Worm (Caenorhabditis elegans) whole organism, young adult: ENCODE measurements around the gene lron-13.

ENCODE experiments used
- F52B5.7 ChIP-seq: sonication (generic microtip); optimal IDR thresholded peaks from 2 replicates; lab custom pipeline; 2016; ENCODE audit warnings: mild to moderate bottlenecking, missing genetic modification characterization, missing compliant biosample characterization
- K12H6.12 ChIP-seq: fragments of 200-800 bp; sonication (Bioruptor generic); optimal IDR thresholded peaks from 2 replicates; lab custom pipeline; 2018; ENCODE audit warnings: mild to moderate bottlenecking, missing genetic modification characterization, missing compliant biosample characterization
- T07F8.4 ChIP-seq: sonication (generic microtip); optimal IDR thresholded peaks from 2 replicates; lab custom pipeline; 2016; ENCODE audit warnings: mild to moderate bottlenecking, missing genetic modification characterization, moderate library complexity, missing compliant biosample characterization
- Y53F4B.3 ChIP-seq: fragments of 200-800 bp; sonication (Bioruptor generic); IDR thresholded peaks from 2 replicates; pipeline ENCODE4 v1.3.6; 2022; ENCODE audit warnings: missing genetic modification reagents, missing genetic modification characterization, missing compliant biosample characterization
- ama-1 ChIP-seq, 3 experiments: fragments of 150-350 bp in 1 of 3; sonication (generic microtip) in 2 of 3; optimal IDR thresholded peaks; 2 replicates each; lab custom pipeline; 2014 to 2018; ENCODE audit warnings: missing biosample characterization in 2 of 3, missing genetic modification characterization in 2 of 3, missing genetic modification reagents in 2 of 3
- atf-7 ChIP-seq: sonication (generic microtip); optimal IDR thresholded peaks from 2 replicates; lab custom pipeline; 2017; ENCODE audit warnings: mild to moderate bottlenecking, missing genetic modification characterization, missing compliant biosample characterization
- cebp-1 ChIP-seq, 2 experiments: fragments of 200-800 bp in 1 of 2; sonication (Bioruptor generic) in 1 of 2; sonication (generic microtip) in 1 of 2; IDR thresholded peaks in 1 of 2; optimal IDR thresholded peaks in 1 of 2; 2 replicates each; pipeline versions ENCODE4 v1.3.6 to Lab custom; 2017 to 2022; ENCODE audit warnings: missing compliant biosample characterization in 2 of 2, missing genetic modification characterization in 2 of 2, mild to moderate bottlenecking in 1 of 2, missing genetic modification reagents in 1 of 2, moderate library complexity in 1 of 2
- ceh-40 ChIP-seq: fragments of 200-800 bp; sonication (Bioruptor generic); IDR thresholded peaks from 2 replicates; pipeline ENCODE4 v1.3.6; 2022; ENCODE audit warnings: missing genetic modification characterization, missing compliant biosample characterization
- ceh-91 ChIP-seq: fragments of 200-800 bp; sonication (Bioruptor generic); IDR thresholded peaks from 2 replicates; pipeline ENCODE4 v1.3.6; 2022; ENCODE audit warnings: missing genetic modification reagents, missing genetic modification characterization, missing compliant biosample characterization
- chd-7 ChIP-seq: sonication (generic microtip); optimal IDR thresholded peaks from 2 replicates; lab custom pipeline; 2016; ENCODE audit warnings: mild to moderate bottlenecking, missing genetic modification characterization, moderate library complexity, missing compliant biosample characterization
- die-1 ChIP-seq: sonication (generic microtip); optimal IDR thresholded peaks from 2 replicates; lab custom pipeline; 2016; ENCODE audit warnings: missing genotype, mild to moderate bottlenecking, missing genetic modification characterization, missing compliant biosample characterization
- dpff-1 ChIP-seq: sonication (generic microtip); optimal IDR thresholded peaks from 2 replicates; lab custom pipeline; 2017; ENCODE audit warnings: mild to moderate bottlenecking, missing genetic modification characterization, missing compliant biosample characterization
- dpl-1 ChIP-seq: fragments of 150-350 bp; optimal IDR thresholded peaks from 2 replicates; lab custom pipeline; 2014; ENCODE audit warnings: missing biosample characterization, missing genetic modification reagents, missing genetic modification characterization
- egrh-3 ChIP-seq: fragments of 200-800 bp; sonication (Bioruptor generic); IDR thresholded peaks from 2 replicates; pipeline ENCODE4 v1.3.6; 2022; ENCODE audit warnings: missing genetic modification reagents, missing genetic modification characterization, missing compliant biosample characterization
- hsf-1 ChIP-seq: fragments of 200-800 bp; sonication (Bioruptor generic); IDR thresholded peaks from 2 replicates; pipeline ENCODE4 v1.3.6; 2022; ENCODE audit warnings: missing genetic modification reagents, missing genetic modification characterization, missing compliant biosample characterization
- lin-35 ChIP-seq, 3 experiments: fragments of 150-350 bp in 2 of 3; sonication (generic microtip) in 1 of 3; optimal IDR thresholded peaks; 2 replicates each; lab custom pipeline; 2014 to 2018; ENCODE audit warnings: missing biosample characterization in 3 of 3, missing genetic modification characterization in 3 of 3, missing genetic modification reagents in 3 of 3
- lin-40 ChIP-seq: sonication (generic microtip); optimal IDR thresholded peaks from 2 replicates; lab custom pipeline; 2016; ENCODE audit warnings: missing genetic modification characterization, mild to moderate bottlenecking, missing compliant biosample characterization, missing genotype, missing genetic modification reagents
- lir-1 ChIP-seq: fragments of 200-800 bp; sonication (Bioruptor generic); conservative IDR thresholded peaks from 2 replicates; pipeline ENCODE4 v1.3.6; 2022; ENCODE audit warnings: missing genetic modification reagents, missing genetic modification characterization, missing compliant biosample characterization
- madf-10 ChIP-seq: sonication (generic microtip); optimal IDR thresholded peaks from 2 replicates; lab custom pipeline; 2016; ENCODE audit warnings: mild to moderate bottlenecking, missing genetic modification characterization, missing compliant biosample characterization
- madf-3 ChIP-seq: fragments of 200-800 bp; sonication (Bioruptor generic); IDR thresholded peaks from 2 replicates; pipeline ENCODE4 v1.3.6; 2022; ENCODE audit warnings: missing genetic modification reagents, missing genetic modification characterization, missing compliant biosample characterization
- nfya-1 ChIP-seq: sonication (generic microtip); optimal IDR thresholded peaks from 2 replicates; lab custom pipeline; 2017; ENCODE audit warnings: antibody characterized with exemption, missing compliant biosample characterization, missing genetic modification characterization, borderline replicate concordance; ENCODE audit not compliant: insufficient read depth
- nhr-90 ChIP-seq: sonication (generic microtip); optimal IDR thresholded peaks from 2 replicates; lab custom pipeline; 2016; ENCODE audit warnings: missing genotype, mild to moderate bottlenecking, missing genetic modification characterization, missing compliant biosample characterization
- pbrm-1 ChIP-seq: fragments of 200-800 bp; sonication (Bioruptor generic); IDR thresholded peaks from 2 replicates; pipeline ENCODE4 v1.3.6; 2022; ENCODE audit warnings: missing genetic modification reagents, missing genetic modification characterization, missing compliant biosample characterization
- rcor-1 ChIP-seq: fragments of 200-800 bp; sonication (Bioruptor generic); IDR thresholded peaks from 2 replicates; pipeline ENCODE4 v1.3.6; 2022; ENCODE audit warnings: missing genetic modification reagents, missing genetic modification characterization, missing compliant biosample characterization
- repo-1 ChIP-seq: sonication (generic microtip); optimal IDR thresholded peaks from 2 replicates; lab custom pipeline; 2017; ENCODE audit warnings: mild to moderate bottlenecking, missing genetic modification characterization, missing compliant biosample characterization
- rpc-1 ChIP-seq, 2 experiments: fragments of 150-350 bp in 1 of 2; sonication (generic microtip) in 1 of 2; optimal IDR thresholded peaks; 2 replicates each; lab custom pipeline; 2014 to 2018; ENCODE audit warnings: missing biosample characterization in 1 of 2, missing genetic modification characterization in 1 of 2, missing genetic modification reagents in 1 of 2, missing genotype in 1 of 2
- sea-2 ChIP-seq: fragments of 200-800 bp; sonication (Bioruptor generic); IDR thresholded peaks from 2 replicates; pipeline ENCODE4 v1.3.6; 2022; ENCODE audit warnings: missing genetic modification characterization, missing compliant biosample characterization
- snpc-3.4 ChIP-seq: sonication (generic microtip); optimal IDR thresholded peaks from 2 replicates; lab custom pipeline; 2017; ENCODE audit warnings: missing genetic modification characterization, mild to moderate bottlenecking, missing compliant biosample characterization, antibody characterized with exemption, moderate library complexity, missing genotype, missing genetic modification reagents
- unc-62 ChIP-seq: fragments of 150-350 bp; optimal IDR thresholded peaks from 2 replicates; lab custom pipeline; 2014; ENCODE audit warnings: missing biosample characterization, missing genetic modification reagents, missing genetic modification characterization
- zfh-2 ChIP-seq: fragments of 200-800 bp; sonication (Bioruptor generic); conservative IDR thresholded peaks from 2 replicates; pipeline ENCODE4 v1.3.6; 2022; ENCODE audit warnings: missing genetic modification reagents, missing genetic modification characterization, missing compliant biosample characterization
- ztf-18 ChIP-seq: sonication (generic microtip); optimal IDR thresholded peaks from 2 replicates; lab custom pipeline; 2016; ENCODE audit warnings: missing genotype, mild to moderate bottlenecking, missing genetic modification characterization, missing compliant biosample characterization

Gene lron-13

ce11 chrIII:13563000-13563522 lies 35.8 kb downstream of the lron-13 start, which contains the start of gene T05D4.2:
T05D4.2 (minus strand) TSS chrIII:13563082.
- no peak for TF ChIP-seq nfya-1 (tag; lab: Kevin White, UChicago)
- TF ChIP-seq die-1 (tag; lab: Kevin White, UChicago), result no peak
- TF ChIP-seq T07F8.4 (tag; lab: Kevin White, UChicago), result no peak
- no peak for TF ChIP-seq repo-1 (tag; lab: Kevin White, UChicago)
- 0 out of 2 replicates have a peak, but pooled peaks have one; percentile 11 for TF ChIP-seq pbrm-1 (GFP tag; lab: Robert Waterston, UW)
- peak in 1 of 3 experiments; percentile 45 for TF ChIP-seq lin-35 (GFP tag; optimal IDR thresholded peaks at IDR 0.05; lab: Kevin White, UChicago)
- TF ChIP-seq cebp-1 (GFP tag; IDR thresholded peaks at IDR 0.05; lab: Robert Waterston, UW), result no peak
- TF ChIP-seq cebp-1 (tag; optimal IDR thresholded peaks at IDR 0.05; lab: Kevin White, UChicago), result peak; percentile 5
- TF ChIP-seq ztf-18 (tag; lab: Kevin White, UChicago), result no peak
- peak; percentile 22 for TF ChIP-seq ama-1 (optimal IDR thresholded peaks at IDR 0.05; lab: Kevin White, UChicago)
- TF ChIP-seq ama-1 (GFP tag; optimal IDR thresholded peaks at IDR 0.05; lab: Kevin White, UChicago), result peak in 1 of 2 experiments; percentile 12
- TF ChIP-seq hsf-1, result no peak

ce11 chrIII:13563583-13563982 lies 36.3 kb downstream of the lron-13 start:
- TF ChIP-seq rpc-1 (optimal IDR thresholded peaks at IDR 0.05; lab: Kevin White, UChicago) (no peak), rpc-1 (tag; optimal IDR thresholded peaks at IDR 0.05; lab: Kevin White, UChicago) (no peak), zfh-2 (peak; percentile 86), ceh-91 (GFP tag; lab: Robert Waterston, UW) (no peak), madf-10 (no peak), unc-62 (no peak), egrh-3 (peak; percentile 26; the same call in 1 of the 2 replicates), ceh-40 (GFP tag; lab: Robert Waterston, UW) (no peak), F52B5.7 (tag; lab: Kevin White, UChicago) (no peak), Y53F4B.3 (no peak), sea-2 (0 out of 2 replicates have a peak, but pooled peaks have one; percentile 8)
- TF ChIP-seq, all 124 proteins: peak for 3

ce11 chrIII:13564929-13565328 lies 37.7 kb downstream of the lron-13 start, which contains the start of gene aldo-1:
aldo-1 (minus strand) TSS chrIII:13564937.
- TF ChIP-seq pbrm-1 (GFP tag; lab: Robert Waterston, UW) (no peak), dpl-1 (GFP tag; lab: Kevin White, UChicago) (no peak), ama-1 (optimal IDR thresholded peaks at IDR 0.05; lab: Kevin White, UChicago) (no peak), ama-1 (GFP tag; optimal IDR thresholded peaks at IDR 0.05; lab: Kevin White, UChicago) (no peak), atf-7 (tag; lab: Kevin White, UChicago) (no peak), snpc-3.4 (tag; lab: Kevin White, UChicago) (no peak), lin-40 (tag; lab: Kevin White, UChicago) (peak; percentile 5), hsf-1 (no peak), nhr-90 (tag; lab: Kevin White, UChicago) (no peak), cebp-1 (GFP tag; IDR thresholded peaks at IDR 0.05; lab: Robert Waterston, UW) (0 out of 2 replicates have a peak, but pooled peaks have one; percentile 23), cebp-1 (tag; optimal IDR thresholded peaks at IDR 0.05; lab: Kevin White, UChicago) (no peak), egrh-3 (peak; percentile 38; the same call in 1 of the 2 replicates), dpff-1 (tag; lab: Kevin White, UChicago) (no peak), T07F8.4 (tag; lab: Kevin White, UChicago) (no peak), lir-1 (GFP tag; lab: Robert Waterston, UW) (no peak), K12H6.12 (peak; percentile 4), zfh-2 (peak; percentile 70), rcor-1 (GFP tag; lab: Robert Waterston, UW) (no peak), madf-3 (GFP tag; lab: Robert Waterston, UW) (no peak), chd-7 (tag; lab: Kevin White, UChicago) (no peak)
- TF ChIP-seq, all 124 proteins: peak for 5
